Worm (Caenorhabditis elegans): ENCODE measurements around the gene Y32G9A.5.

Gene Y32G9A.5

DNA sequence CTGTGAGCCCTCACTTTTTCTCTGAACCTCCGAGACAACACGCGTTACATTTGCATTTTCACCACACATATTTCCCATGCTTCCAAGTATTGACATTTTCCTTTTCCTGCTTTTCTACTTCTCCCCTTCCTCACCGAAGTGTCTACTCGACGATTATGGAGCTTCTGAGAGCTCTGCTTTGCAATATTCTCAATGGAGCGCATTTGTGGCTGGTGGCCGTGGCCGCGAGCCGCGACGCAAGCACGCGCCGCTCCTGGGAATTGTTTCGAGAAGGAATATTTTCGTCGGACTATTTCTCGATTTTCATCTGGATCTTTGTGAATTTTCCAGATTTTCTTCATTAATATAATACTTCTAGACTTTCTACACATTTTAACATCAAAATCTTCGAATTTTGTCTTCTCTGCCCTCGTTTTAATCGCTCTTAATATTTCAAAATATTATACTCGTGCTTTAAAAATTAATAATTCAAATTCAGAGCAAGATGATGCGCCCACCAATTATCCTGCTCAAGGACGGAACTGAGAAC, 35.6 kb upstream of the Y32G9A.5 start, which contains the start of the genes T10B5.4 and cct-7 (continued):
- TF ChIP-seq zfp-3 (GFP tag; conservative IDR thresholded peaks at IDR 0.05), result 0 out of 2 replicates have a peak, but pooled peaks have one; percentile 40
- TF ChIP-seq jun-1 (tag; optimal IDR thresholded peaks at IDR 0.05), result peak; percentile 38
- TF ChIP-seq tra-1 (GFP tag; IDR thresholded peaks at IDR 0.05), result peak; percentile 65
- TF ChIP-seq mxl-3 (GFP tag; optimal IDR thresholded peaks at IDR 0.05), result peak; percentile 84
- no peak for TF ChIP-seq snpc-1.2 (GFP tag; IDR thresholded peaks at IDR 0.05)
- TF ChIP-seq hlh-11 (tag; optimal IDR thresholded peaks at IDR 0.05), result peak; percentile 80
- no peak for TF ChIP-seq daf-12 (tag; optimal IDR thresholded peaks at IDR 0.05)
- no peak for TF ChIP-seq unc-62 (GFP tag; optimal IDR thresholded peaks at IDR 0.05 in 1 of 2)
- TF ChIP-seq unc-62 (tag; optimal IDR thresholded peaks at IDR 0.05), result no peak
- peak in 1 of 2 experiments; percentile 79 for TF ChIP-seq mdl-1 (tag; optimal IDR thresholded peaks at IDR 0.05)
- peak; percentile 78 for TF ChIP-seq nhr-6 (tag; optimal IDR thresholded peaks at IDR 0.05)
- peak; percentile 82 for TF ChIP-seq dpl-1 (GFP tag; optimal IDR thresholded peaks at IDR 0.05)
- no peak for TF ChIP-seq spr-3 (GFP tag; optimal IDR thresholded peaks at IDR 0.05)
- peak; percentile 6 for TF ChIP-seq duxl-1 (tag; optimal IDR thresholded peaks at IDR 0.05; ENCODE audit: poor library complexity)
- TF ChIP-seq daf-19 (GFP tag; conservative IDR thresholded peaks at IDR 0.05), result no peak
- no peak for TF ChIP-seq ztf-7 (tag; optimal IDR thresholded peaks at IDR 0.05)
- TF ChIP-seq T20F7.1 (GFP tag; optimal IDR thresholded peaks at IDR 0.05), result peak; percentile 80
- no peak for TF ChIP-seq fos-1 (tag; optimal IDR thresholded peaks at IDR 0.05)
- TF ChIP-seq F49E8.2 (tag; optimal IDR thresholded peaks at IDR 0.05; ENCODE audit: borderline replicate concordance), result peak; percentile 61
- TF ChIP-seq T26A8.4 (GFP tag; IDR thresholded peaks at IDR 0.05), result no peak
- TF ChIP-seq dmd-6 (GFP tag; IDR thresholded peaks at IDR 0.05), result peak; percentile 78
- no peak for TF ChIP-seq F44E2.7 (GFP tag; IDR thresholded peaks at IDR 0.05)
- TF ChIP-seq zfp-2 (tag; optimal IDR thresholded peaks at IDR 0.05), result peak; percentile 28
- no peak for TF ChIP-seq Y75B8A.6 (GFP tag; IDR thresholded peaks at IDR 0.05)
- peak; percentile 76 for TF ChIP-seq arid-1 (GFP tag; conservative IDR thresholded peaks at IDR 0.05)
- TF ChIP-seq rbr-2 (tag; optimal IDR thresholded peaks at IDR 0.05), result peak; percentile 92
- TF ChIP-seq gei-8 (GFP tag; optimal IDR thresholded peaks at IDR 0.05), result no peak
- no peak for TF ChIP-seq Y5F2A.4 (GFP tag; optimal IDR thresholded peaks at IDR 0.05)
- TF ChIP-seq ZK546.5 (tag; optimal IDR thresholded peaks at IDR 0.05), result no peak
- TF ChIP-seq lim-7 (GFP tag; IDR thresholded peaks at IDR 0.05), result peak; percentile 34; the same call in 1 of the 2 replicates
- no peak for TF ChIP-seq F26F4.8 (GFP tag; conservative IDR thresholded peaks at IDR 0.05)
- TF ChIP-seq unc-130 (GFP tag; optimal IDR thresholded peaks at IDR 0.05), result peak; percentile 89

DNA sequence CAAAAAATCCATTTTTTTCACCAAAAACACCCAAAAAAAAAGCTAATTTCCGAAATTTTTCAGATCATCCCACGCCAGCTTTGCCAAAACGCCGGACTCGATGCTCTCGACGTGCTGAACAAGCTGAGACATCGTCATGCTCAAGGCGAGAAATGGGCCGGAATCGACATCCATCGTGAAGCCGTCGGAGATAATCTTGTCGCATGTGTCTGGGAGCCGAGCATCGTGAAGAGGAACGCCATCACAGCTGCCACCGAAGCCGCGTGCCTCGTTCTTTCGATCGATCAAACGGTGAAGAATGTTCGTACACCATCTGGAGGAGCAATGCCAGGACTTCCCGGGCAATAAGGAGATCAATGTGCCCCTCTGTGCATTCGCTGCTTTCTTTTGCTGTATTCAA, 32.6 kb upstream of the Y32G9A.5 start:
- TF ChIP-seq gei-8 (GFP tag; optimal IDR thresholded peaks at IDR 0.05) (no peak), set-16 (GFP tag; IDR thresholded peaks at IDR 0.05) (peak; percentile 52; the same call in 1 of the 2 replicates), F10B5.3 (tag; optimal IDR thresholded peaks at IDR 0.05) (peak; percentile 40)

DNA sequence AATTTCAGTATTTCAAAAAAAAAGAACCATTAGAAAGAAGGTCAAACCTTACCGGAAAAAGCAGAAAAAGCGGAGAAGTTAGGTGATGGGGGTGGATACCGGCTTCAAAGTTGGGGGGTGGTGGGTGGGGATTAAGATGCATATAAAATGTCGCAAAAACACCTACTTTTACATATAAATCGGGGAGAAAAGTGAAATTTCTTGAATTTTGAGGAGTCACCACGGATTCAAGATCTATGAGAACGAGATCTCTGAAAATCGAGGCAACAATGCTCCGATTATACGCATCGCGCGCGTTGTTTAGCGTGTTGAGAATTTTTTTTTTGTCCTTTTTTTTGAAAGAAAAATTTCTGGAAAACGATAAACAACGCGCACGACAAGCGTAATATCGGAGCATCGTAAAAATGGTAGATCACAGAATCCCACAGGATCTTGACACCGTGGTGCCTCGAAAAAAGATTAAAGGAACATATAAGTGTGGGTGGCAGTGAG, 31.9 kb upstream of the Y32G9A.5 start:
- TF ChIP-seq egl-27 (tag; optimal IDR thresholded peaks at IDR 0.05), result no peak
- TF ChIP-seq pqm-1 (tag; optimal IDR thresholded peaks at IDR 0.05), result no peak
- peak; percentile 58 for TF ChIP-seq vab-7 (GFP tag; IDR thresholded peaks at IDR 0.05)
- TF ChIP-seq lim-7 (GFP tag; IDR thresholded peaks at IDR 0.05), result 0 out of 2 replicates have a peak, but pooled peaks have one; percentile 46
- TF ChIP-seq ztf-11 (tag; optimal IDR thresholded peaks at IDR 0.05), result no peak
- no peak for TF ChIP-seq daf-8 (GFP tag; IDR thresholded peaks at IDR 0.05)
- TF ChIP-seq mes-2 (tag; optimal IDR thresholded peaks at IDR 0.05; ENCODE audit: poor library complexity, severe bottlenecking), result peak; percentile 36
- no peak for TF ChIP-seq nhr-10 (tag; optimal IDR thresholded peaks at IDR 0.05)
- peak; percentile 23; the same call in 1 of the 2 replicates for TF ChIP-seq dmd-6 (GFP tag; IDR thresholded peaks at IDR 0.05)
- no peak for TF ChIP-seq unc-62 (GFP tag; optimal IDR thresholded peaks at IDR 0.05 in 1 of 2)
- no peak for TF ChIP-seq unc-62 (tag; optimal IDR thresholded peaks at IDR 0.05)
- no peak for TF ChIP-seq nhr-28 (tag; optimal IDR thresholded peaks at IDR 0.05)
- peak; percentile 48 for TF ChIP-seq nhr-102 (tag; optimal IDR thresholded peaks at IDR 0.05)
- TF ChIP-seq snpc-4 (tag; optimal IDR thresholded peaks at IDR 0.05), result no peak
- peak; percentile 62; the same call in 1 of the 2 replicates for TF ChIP-seq Y48G9A.11 (GFP tag; IDR thresholded peaks at IDR 0.05)
- TF ChIP-seq daf-12 (tag; optimal IDR thresholded peaks at IDR 0.05), result no peak
- no peak for TF ChIP-seq sdz-12 (GFP tag; optimal IDR thresholded peaks at IDR 0.05)
- TF ChIP-seq ZK337.2 (GFP tag; IDR thresholded peaks at IDR 0.05), result no peak
- TF ChIP-seq mdl-1 (tag; optimal IDR thresholded peaks at IDR 0.05), result no peak
- TF ChIP-seq pha-4 (GFP tag; IDR thresholded peaks at IDR 0.05), result peak; percentile 69; the same call in 1 of the 2 replicates
- no peak for TF ChIP-seq pha-4 (tag; optimal IDR thresholded peaks at IDR 0.05)
